Fruit fly (Drosophila melanogaster) whole organism: Measurements from ENCODE around the gene Vha55.

Source experiments
- Dll ChIP-seq: fragments of >200 bp; optimal IDR thresholded peaks from 2 replicates; lab custom pipeline; 2017
- EcR ChIP-seq, 2 experiments: fragments of >200 bp; optimal IDR thresholded peaks; 2 replicates each; lab custom pipeline; 2017; ENCODE audit warnings: missing biosample characterization in 2 of 2, missing genetic modification characterization in 2 of 2, missing genetic modification reagents in 2 of 2

dm6 chr3R:12624913-12625312 lies 2.7 kb downstream of the Vha55 start:
- TF ChIP-seq Dll, result no peak
- no peak for TF ChIP-seq EcR (GFP tag; optimal IDR thresholded peaks at IDR 0.05; lab: Kevin White, UChicago)
